Fruit fly (Drosophila melanogaster) whole organism, embryonic: Measurements from ENCODE around the gene CG14664.
A peak's percentile ranks its signal among the peaks of the same experiment; 100 is the strongest.

Experiments
- Antp ChIP-seq: fragments of 200-800 bp; sonication (Bioruptor generic); optimal IDR thresholded peaks from 3 replicates; lab custom pipeline; 2016; ENCODE audit warnings: missing biosample characterization, missing genetic modification characterization
- CG10267 ChIP-seq: fragments of 200-800 bp; sonication (Bioruptor generic); optimal IDR thresholded peaks from 2 replicates; lab custom pipeline; 2018; ENCODE audit warnings: missing biosample characterization, mild to moderate bottlenecking, missing genetic modification characterization, moderate library complexity
- CG10366 ChIP-seq: fragments of 200-800 bp; sonication (Bioruptor generic); IDR thresholded peaks from 2 replicates; pipeline ENCODE4 v1.3.6; 2022; ENCODE audit warnings: missing biosample characterization, missing genetic modification characterization
- CG10431 ChIP-seq: fragments of 200-800 bp; sonication (Bioruptor generic); optimal IDR thresholded peaks from 3 replicates; lab custom pipeline; 2018; ENCODE audit warnings: missing biosample characterization, mild to moderate bottlenecking, missing genetic modification characterization
- CG12219 ChIP-seq: fragments of 200-800 bp; sonication (Bioruptor generic); optimal IDR thresholded peaks from 3 replicates; lab custom pipeline; 2018; ENCODE audit warnings: missing biosample characterization, mild to moderate bottlenecking, missing genetic modification characterization
- CG12769 ChIP-seq: fragments of 200-800 bp; sonication (Bioruptor generic); optimal IDR thresholded peaks from 2 replicates; lab custom pipeline; 2019; ENCODE audit warnings: missing biosample characterization, mild to moderate bottlenecking, missing genetic modification characterization, moderate library complexity
- CG14050 ChIP-seq: fragments of 200-800 bp; sonication (Bioruptor generic); IDR thresholded peaks from 3 replicates; pipeline ENCODE4 v1.3.6; 2022; ENCODE audit warnings: missing biosample characterization, missing genetic modification characterization
- CG15269 ChIP-seq: fragments of 200-800 bp; sonication (Bioruptor generic); optimal IDR thresholded peaks from 2 replicates; lab custom pipeline; 2018; ENCODE audit warnings: missing biosample characterization, mild to moderate bottlenecking, missing genetic modification characterization, moderate library complexity
- CG17385 ChIP-seq: fragments of 200-800 bp; sonication (Bioruptor generic); optimal IDR thresholded peaks from 3 replicates; lab custom pipeline; 2018; ENCODE audit warnings: missing biosample characterization, mild to moderate bottlenecking, missing genetic modification characterization
- CG2120 ChIP-seq: fragments of 200-800 bp; sonication (Bioruptor generic); optimal IDR thresholded peaks from 3 replicates; lab custom pipeline; 2016; ENCODE audit warnings: missing biosample characterization, missing genetic modification characterization
- CG3726 ChIP-seq: fragments of 200-800 bp; sonication (Bioruptor generic); IDR thresholded peaks from 3 replicates; pipeline ENCODE4, ENCODE4 v1.3.6; 2022; ENCODE audit warnings: missing biosample characterization, missing genetic modification characterization
- CG43689 ChIP-seq: fragments of 200-800 bp; sonication (Bioruptor generic); IDR thresholded peaks from 2 replicates; pipeline ENCODE4 v1.3.6; 2022; ENCODE audit warnings: missing biosample characterization, missing genetic modification characterization
- CG6654 ChIP-seq: fragments of 200-800 bp; sonication (Bioruptor generic); optimal IDR thresholded peaks from 2 replicates; lab custom pipeline; 2017; ENCODE audit warnings: missing biosample characterization, mild to moderate bottlenecking, missing genetic modification characterization
- CG7271 ChIP-seq: fragments of 200-800 bp; sonication (Bioruptor generic); optimal IDR thresholded peaks from 2 replicates; lab custom pipeline; 2018; ENCODE audit warnings: missing biosample characterization, mild to moderate bottlenecking, missing genetic modification characterization, moderate library complexity
- Dbx ChIP-seq: fragments of 200-800 bp; sonication (Bioruptor generic); IDR thresholded peaks from 3 replicates; pipeline ENCODE4 v1.3.6; 2022; ENCODE audit warnings: missing biosample characterization, missing genetic modification characterization
- ERR ChIP-seq: fragments of 200-800 bp; sonication (Bioruptor generic); optimal IDR thresholded peaks from 2 replicates; lab custom pipeline; 2016; ENCODE audit warnings: missing biosample characterization, missing genetic modification characterization
- HLHmδ ChIP-seq: fragments of 200-800 bp; sonication (Bioruptor generic); optimal IDR thresholded peaks from 2 replicates; lab custom pipeline; 2018; ENCODE audit warnings: missing biosample characterization, mild to moderate bottlenecking, missing genetic modification characterization, moderate library complexity
- Opbp ChIP-seq: fragments of 200-800 bp; sonication (Bioruptor generic); IDR thresholded peaks from 3 replicates; pipeline ENCODE4 v1.3.6; 2022; ENCODE audit warnings: missing biosample characterization, missing genetic modification characterization; ENCODE audit not compliant: partially characterized antibody
- Scr ChIP-seq: fragments of 200-800 bp; sonication (Bioruptor generic); IDR thresholded peaks from 2 replicates; pipeline ENCODE4 v1.3.6; 2022; ENCODE audit warnings: missing biosample characterization, missing genetic modification characterization; ENCODE audit not compliant: partially characterized antibody
- Sox100B ChIP-seq: fragments of 200-800 bp; sonication (Bioruptor generic); optimal IDR thresholded peaks from 3 replicates; lab custom pipeline; 2018; ENCODE audit warnings: missing biosample characterization, mild to moderate bottlenecking, missing genetic modification characterization
- Trl ChIP-seq, 3 experiments: fragments of >200 bp in 2 of 3; fragments of 200-800 bp in 1 of 3; sonication (Bioruptor generic) in 1 of 3; optimal IDR thresholded peaks; 2 replicates in 1 of 3; 3 replicates in 2 of 3; lab custom pipeline; 2016 to 2017; ENCODE audit warnings: missing biosample characterization in 1 of 3, missing genetic modification characterization in 1 of 3
- Usf ChIP-seq: fragments of 200-800 bp; sonication (Bioruptor generic); optimal IDR thresholded peaks from 2 replicates; lab custom pipeline; 2017; ENCODE audit warnings: missing genotype, missing biosample characterization, missing genetic modification characterization
- abd-A ChIP-seq: fragments of 200-800 bp; sonication (Bioruptor generic); optimal IDR thresholded peaks from 3 replicates; lab custom pipeline; 2019; ENCODE audit warnings: missing biosample characterization, mild to moderate bottlenecking, missing genetic modification characterization, moderate library complexity
- cas ChIP-seq: fragments of 200-800 bp; sonication (Bioruptor generic); IDR thresholded peaks from 2 replicates; pipeline ENCODE4 v1.3.6; 2022; ENCODE audit warnings: missing biosample characterization, missing genetic modification characterization
- chn ChIP-seq: fragments of 200-800 bp; sonication (Bioruptor generic); optimal IDR thresholded peaks from 2 replicates; lab custom pipeline; 2016; ENCODE audit warnings: missing biosample characterization, missing genetic modification characterization
- cwo ChIP-seq: fragments of 200-800 bp; sonication (Bioruptor generic); optimal IDR thresholded peaks from 3 replicates; lab custom pipeline; 2017; ENCODE audit warnings: missing biosample characterization, missing genetic modification characterization, mild to moderate bottlenecking, moderate library complexity, missing genetic modification reagents
- ftz-f1 ChIP-seq: fragments of 200-800 bp; sonication (Bioruptor generic); optimal IDR thresholded peaks from 2 replicates; lab custom pipeline; 2016; ENCODE audit warnings: missing biosample characterization, missing genetic modification characterization
- gcm ChIP-seq: fragments of 200-800 bp; sonication (Bioruptor generic); optimal IDR thresholded peaks from 2 replicates; lab custom pipeline; 2019; ENCODE audit warnings: missing biosample characterization, mild to moderate bottlenecking, missing genetic modification characterization, moderate library complexity
- hkb ChIP-seq, 2 experiments: fragments of 200-800 bp in 1 of 2; fragments of >200 bp in 1 of 2; sonication (Bioruptor generic) in 1 of 2; IDR thresholded peaks in 1 of 2; optimal IDR thresholded peaks in 1 of 2; 2 replicates each; pipeline versions ENCODE4 v1.3.6 to Lab custom; 2017 to 2022; ENCODE audit warnings: missing biosample characterization in 1 of 2, missing genetic modification characterization in 1 of 2
- jumu ChIP-seq: fragments of 200-800 bp; sonication (Bioruptor generic); optimal IDR thresholded peaks from 3 replicates; lab custom pipeline; 2016; ENCODE audit warnings: missing biosample characterization, missing genetic modification characterization
- pho ChIP-seq: fragments of 200-800 bp; sonication (Bioruptor generic); optimal IDR thresholded peaks from 2 replicates; lab custom pipeline; 2016; ENCODE audit warnings: missing biosample characterization, missing genetic modification characterization
- pros ChIP-seq: fragments of 200-800 bp; sonication (Bioruptor generic); optimal IDR thresholded peaks from 3 replicates; lab custom pipeline; 2019; ENCODE audit warnings: missing biosample characterization, mild to moderate bottlenecking, missing genetic modification characterization, moderate library complexity
- sc ChIP-seq, 3 experiments: fragments of >200 bp in 2 of 3; fragments of 200-800 bp in 1 of 3; sonication (Bioruptor generic) in 1 of 3; optimal IDR thresholded peaks; 2 replicates in 2 of 3; 3 replicates in 1 of 3; lab custom pipeline; 2017; ENCODE audit warnings: mild to moderate bottlenecking in 1 of 3, missing biosample characterization in 1 of 3, missing genetic modification characterization in 1 of 3, missing genetic modification reagents in 1 of 3
- sens ChIP-seq: fragments of 200-800 bp; sonication (Bioruptor generic); peaks from one replicate; lab custom pipeline; 2016; ENCODE audit warnings: missing biosample characterization, missing genetic modification characterization
- shn ChIP-seq: fragments of 200-800 bp; sonication (Bioruptor generic); optimal IDR thresholded peaks from 3 replicates; lab custom pipeline; 2016; ENCODE audit warnings: missing biosample characterization, missing genetic modification characterization
- vvl ChIP-seq: fragments of 200-800 bp; sonication (Bioruptor generic); IDR thresholded peaks from 2 replicates; pipeline ENCODE4 v1.3.6; 2022; ENCODE audit warnings: missing biosample characterization, missing genetic modification characterization
- zen2 ChIP-seq: fragments of 200-800 bp; sonication (Bioruptor generic); IDR thresholded peaks from 3 replicates; pipeline ENCODE4 v1.3.6; 2022; ENCODE audit warnings: missing biosample characterization, missing genetic modification characterization; ENCODE audit not compliant: partially characterized antibody

CG14664 gene

dm6 chr3R:5246950-5247349, 23.0 kb downstream of the CG14664 start (continued):
- TF ChIP-seq pros, result peak; percentile 99
- no peak for TF ChIP-seq Antp (GFP tag; lab: Kevin White, UChicago)
- TF ChIP-seq CG6654 (GFP tag; lab: Kevin White, UChicago), result no peak
- TF ChIP-seq zen2 (GFP tag; lab: Robert Waterston, UW), result 0 out of 3 replicates have a peak, but pooled peaks have one; percentile 49
- peak; percentile 57 for TF ChIP-seq CG12769 (tag; lab: Kevin White, UChicago)
- TF ChIP-seq Scr, result no peak
- TF ChIP-seq abd-A, result peak; percentile 20
- no peak for TF ChIP-seq ERR (GFP tag; lab: Kevin White, UChicago)
- TF ChIP-seq chn, result no peak
- TF ChIP-seq CG12219 (GFP tag; lab: Kevin White, UChicago), result no peak
- peak; percentile 51 for TF ChIP-seq CG15269 (tag; lab: Kevin White, UChicago)
- no peak for TF ChIP-seq CG2120 (GFP tag; lab: Kevin White, UChicago)
- peak; percentile 52 for TF ChIP-seq cwo
- no peak for TF ChIP-seq Opbp (GFP tag; lab: Robert Waterston, UW)
- TF ChIP-seq shn (GFP tag; lab: Kevin White, UChicago), result no peak
- no peak for TF ChIP-seq Trl (optimal IDR thresholded peaks at IDR 0.05; lab: Kevin White, UChicago)
- TF ChIP-seq Trl (GFP tag; optimal IDR thresholded peaks at IDR 0.05; lab: Kevin White, UChicago), result no peak
- TF ChIP-seq ftz-f1 (GFP tag; lab: Kevin White, UChicago), result peak; percentile 17
- no peak for TF ChIP-seq Usf (GFP tag; lab: Kevin White, UChicago)
- TF ChIP-seq sc (optimal IDR thresholded peaks at IDR 0.05; lab: Kevin White, UChicago), result no peak
- no peak for TF ChIP-seq sc (GFP tag; optimal IDR thresholded peaks at IDR 0.05; lab: Kevin White, UChicago)
- peak; percentile 33; the same call in 1 of the 2 replicates for TF ChIP-seq vvl (GFP tag; lab: Robert Waterston, UW)
- TF ChIP-seq CG10267 (tag; lab: Kevin White, UChicago), result no peak

- TF ChIP-seq Dbx (GFP tag; lab: Robert Waterston, UW), result no peak
- no peak for TF ChIP-seq cas
- no peak for TF ChIP-seq jumu (GFP tag; lab: Kevin White, UChicago)
- no peak for TF ChIP-seq CG3726 (GFP tag; lab: Robert Waterston, UW)
- no peak for TF ChIP-seq pho (GFP tag; lab: Kevin White, UChicago)
- no peak for TF ChIP-seq CG7271 (tag; lab: Kevin White, UChicago)
- TF ChIP-seq HLHmδ (GFP tag; lab: Kevin White, UChicago), result no peak
- TF ChIP-seq CG14050 (GFP tag; lab: Robert Waterston, UW), result no peak
- no peak for TF ChIP-seq CG10366 (GFP tag; lab: Robert Waterston, UW)
- no peak for TF ChIP-seq CG10431
- no peak for TF ChIP-seq hkb (optimal IDR thresholded peaks at IDR 0.05; lab: Kevin White, UChicago)
- no peak for TF ChIP-seq hkb (GFP tag; IDR thresholded peaks at IDR 0.05; lab: Robert Waterston, UW)
- no peak for TF ChIP-seq CG43689 (GFP tag; lab: Robert Waterston, UW)
- TF ChIP-seq Sox100B (GFP tag; lab: Kevin White, UChicago), result no peak
- no peak for TF ChIP-seq sens
- TF ChIP-seq gcm (GFP tag; lab: Kevin White, UChicago), result no peak
- no peak for TF ChIP-seq CG17385
Measured at dm6 chr3R:5249308-5249707, 25.4 kb downstream of the CG14664 start.
